Fruit fly (Drosophila melanogaster) whole organism, embryonic: Measurements from ENCODE around the gene bun.
A peak's percentile ranks its signal among the peaks of the same experiment; 100 is the strongest.

Experiments
- ATbp ChIP-seq: fragments of 200-800 bp; sonication (Bioruptor generic); optimal IDR thresholded peaks from 2 replicates; lab custom pipeline; 2017; ENCODE audit warnings: missing biosample characterization, mild to moderate bottlenecking, missing genetic modification characterization, missing genetic modification reagents
- Ada2b ChIP-seq: fragments of 200-800 bp; sonication (Bioruptor generic); IDR thresholded peaks from 2 replicates; pipeline ENCODE4 v1.3.6; 2022; ENCODE audit warnings: missing biosample characterization, missing genetic modification characterization
- Antp ChIP-seq: fragments of 200-800 bp; sonication (Bioruptor generic); optimal IDR thresholded peaks from 3 replicates; lab custom pipeline; 2016; ENCODE audit warnings: missing biosample characterization, missing genetic modification characterization
- Bdp1 ChIP-seq: fragments of 200-800 bp; sonication (Bioruptor generic); optimal IDR thresholded peaks from 3 replicates; lab custom pipeline; 2016; ENCODE audit warnings: missing biosample characterization, missing genetic modification characterization
- Bteb2 ChIP-seq: fragments of 200-800 bp; sonication (Bioruptor generic); optimal IDR thresholded peaks from 2 replicates; lab custom pipeline; 2016; ENCODE audit warnings: missing biosample characterization, missing genetic modification characterization
- CG10959 ChIP-seq: fragments of 200-800 bp; sonication (Bioruptor generic); IDR thresholded peaks from 2 replicates; pipeline ENCODE4 v1.3.6; 2022; ENCODE audit warnings: missing biosample characterization, missing genetic modification characterization
- CG10979 ChIP-seq: fragments of 200-800 bp; sonication (Bioruptor generic); optimal IDR thresholded peaks from 2 replicates; lab custom pipeline; 2018; ENCODE audit warnings: missing biosample characterization, mild to moderate bottlenecking, missing genetic modification characterization, moderate library complexity
- CG11695 ChIP-seq: fragments of 200-800 bp; sonication (Bioruptor generic); IDR thresholded peaks from 3 replicates; pipeline ENCODE4 v1.3.6; 2022; ENCODE audit warnings: missing biosample characterization, missing genetic modification characterization
- CG12155 ChIP-seq: fragments of 200-800 bp; sonication (Bioruptor generic); optimal IDR thresholded peaks from 3 replicates; lab custom pipeline; 2016; ENCODE audit warnings: missing biosample characterization, missing genetic modification characterization
- CG14710 ChIP-seq: fragments of 200-800 bp; sonication (Bioruptor generic); optimal IDR thresholded peaks from 3 replicates; lab custom pipeline; 2019; ENCODE audit warnings: missing biosample characterization, mild to moderate bottlenecking, missing genetic modification characterization, moderate library complexity
- CG15514 ChIP-seq: fragments of 200-800 bp; sonication (Bioruptor generic); optimal IDR thresholded peaks from 3 replicates; lab custom pipeline; 2017; ENCODE audit warnings: missing biosample characterization, missing genetic modification characterization, mild to moderate bottlenecking, moderate library complexity, missing genetic modification reagents
- CG17328 ChIP-seq: fragments of 200-800 bp; sonication (Bioruptor generic); IDR thresholded peaks from 2 replicates; pipeline ENCODE4 v1.3.6; 2022; ENCODE audit warnings: missing biosample characterization, missing genetic modification characterization
- CG17612 ChIP-seq: fragments of 200-800 bp; sonication (Bioruptor generic); IDR thresholded peaks from 2 replicates; pipeline ENCODE4 v1.3.6; 2022; ENCODE audit warnings: missing biosample characterization, missing genetic modification characterization
- CG2199 ChIP-seq: fragments of 200-800 bp; sonication (Bioruptor generic); IDR thresholded peaks from 3 replicates; pipeline ENCODE4 v1.3.6; 2022; ENCODE audit warnings: missing biosample characterization, missing genetic modification characterization
- CG33557 ChIP-seq: fragments of 200-800 bp; sonication (Bioruptor generic); optimal IDR thresholded peaks from 2 replicates; lab custom pipeline; 2019; ENCODE audit warnings: missing biosample characterization, mild to moderate bottlenecking, missing genetic modification characterization, moderate library complexity
- CG5180 ChIP-seq: fragments of 200-800 bp; sonication (Bioruptor generic); optimal IDR thresholded peaks from 3 replicates; lab custom pipeline; 2017; ENCODE audit warnings: missing biosample characterization, missing genetic modification characterization, mild to moderate bottlenecking, moderate library complexity, missing genetic modification reagents
- CG6689 ChIP-seq: fragments of 200-800 bp; sonication (Bioruptor generic); IDR thresholded peaks from 2 replicates; pipeline ENCODE4 v1.3.6; 2022; ENCODE audit warnings: missing biosample characterization, missing genetic modification characterization
- CG8089 ChIP-seq: fragments of 200-800 bp; sonication (Bioruptor generic); optimal IDR thresholded peaks from 3 replicates; lab custom pipeline; 2016; ENCODE audit warnings: missing biosample characterization, missing genetic modification characterization
- CG8359 ChIP-seq: fragments of 200-800 bp; sonication (Bioruptor generic); optimal IDR thresholded peaks from 2 replicates; lab custom pipeline; 2017; ENCODE audit warnings: missing biosample characterization, mild to moderate bottlenecking, missing genetic modification characterization, borderline replicate concordance
- CG8388 ChIP-seq: fragments of 200-800 bp; sonication (Bioruptor generic); optimal IDR thresholded peaks from 2 replicates; lab custom pipeline; 2019; ENCODE audit warnings: missing biosample characterization, mild to moderate bottlenecking, missing genetic modification characterization, moderate library complexity
- CG9797 ChIP-seq: fragments of 200-800 bp; sonication (Bioruptor generic); optimal IDR thresholded peaks from 3 replicates; lab custom pipeline; 2018; ENCODE audit warnings: missing biosample characterization, mild to moderate bottlenecking, missing genetic modification characterization
- CrebB ChIP-seq: fragments of 200-800 bp; sonication (Bioruptor generic); optimal IDR thresholded peaks from 3 replicates; lab custom pipeline; 2018; ENCODE audit warnings: missing biosample characterization, mild to moderate bottlenecking, missing genetic modification characterization
- D19A ChIP-seq: fragments of 200-800 bp; optimal IDR thresholded peaks from 3 replicates; lab custom pipeline; 2019; ENCODE audit warnings: missing biosample characterization, mild to moderate bottlenecking, missing genetic modification characterization, moderate library complexity
- Elba2 ChIP-seq: fragments of 200-800 bp; sonication (Bioruptor generic); optimal IDR thresholded peaks from 3 replicates; lab custom pipeline; 2016; ENCODE audit warnings: missing biosample characterization, missing genetic modification characterization
- HmgZ ChIP-seq: fragments of 200-800 bp; sonication (Bioruptor generic); optimal IDR thresholded peaks from 2 replicates; lab custom pipeline; 2018; ENCODE audit warnings: missing biosample characterization, mild to moderate bottlenecking, missing genetic modification characterization
- Hr3 ChIP-seq: fragments of 200-800 bp; sonication (Bioruptor generic); optimal IDR thresholded peaks from 3 replicates; lab custom pipeline; 2016; ENCODE audit warnings: missing biosample characterization, missing genetic modification characterization
- NK7.1 ChIP-seq: fragments of 200-800 bp; sonication (Bioruptor generic); optimal IDR thresholded peaks from 3 replicates; lab custom pipeline; 2016; ENCODE audit warnings: missing biosample characterization, missing genetic modification characterization
- Taf1 ChIP-seq: fragments of 200-800 bp; sonication (Bioruptor generic); IDR thresholded peaks from 2 replicates; pipeline ENCODE4 v1.3.6; 2022; ENCODE audit warnings: missing biosample characterization, missing genetic modification characterization
- ase ChIP-seq: fragments of 200-800 bp; sonication (Bioruptor generic); IDR thresholded peaks from 3 replicates; pipeline ENCODE4 v1.3.6; 2022; ENCODE audit warnings: missing biosample characterization, missing genetic modification characterization
- ash1 ChIP-seq: fragments of 200-800 bp; sonication (Bioruptor generic); optimal IDR thresholded peaks from 2 replicates; lab custom pipeline; 2018; ENCODE audit warnings: missing biosample characterization, mild to moderate bottlenecking, missing genetic modification characterization
- ato ChIP-seq: fragments of 200-800 bp; sonication (Bioruptor generic); IDR thresholded peaks from 2 replicates; pipeline ENCODE4 v1.3.6; 2022; ENCODE audit warnings: missing biosample characterization, missing genetic modification characterization; ENCODE audit not compliant: partially characterized antibody
- bowl ChIP-seq: fragments of 200-800 bp; sonication (Bioruptor generic); IDR thresholded peaks from 2 replicates; pipeline ENCODE4 v1.3.6; 2022; ENCODE audit warnings: missing biosample characterization, missing genetic modification characterization
- br ChIP-seq: fragments of >200 bp; optimal IDR thresholded peaks from 2 replicates; lab custom pipeline; 2017
- chif ChIP-seq, 2 experiments: fragments of 200-800 bp; sonication (Bioruptor generic); optimal IDR thresholded peaks; 3 replicates each; lab custom pipeline; 2016; ENCODE audit warnings: missing biosample characterization in 2 of 2, missing genetic modification characterization in 2 of 2
- chinmo ChIP-seq: fragments of 200-800 bp; sonication (Bioruptor generic); IDR thresholded peaks from 4 replicates; pipeline ENCODE4 v1.3.6; 2022; ENCODE audit warnings: missing biosample characterization, missing genetic modification characterization; ENCODE audit not compliant: partially characterized antibody
- corto ChIP-seq: fragments of 200-800 bp; sonication (Bioruptor generic); optimal IDR thresholded peaks from 2 replicates; lab custom pipeline; 2016; ENCODE audit warnings: missing biosample characterization, mild to moderate bottlenecking, missing genetic modification characterization, moderate library complexity
- dan ChIP-seq: fragments of 200-800 bp; sonication (Bioruptor generic); IDR thresholded peaks from 2 replicates; pipeline ENCODE4 v1.3.6; 2022; ENCODE audit warnings: missing biosample characterization, missing genetic modification characterization
- danr ChIP-seq: fragments of 200-800 bp; sonication (Bioruptor generic); IDR thresholded peaks from 2 replicates; pipeline ENCODE4 v1.3.6; 2022; ENCODE audit warnings: missing biosample characterization, missing genetic modification characterization
- dpn ChIP-seq, 2 experiments: fragments of 200-800 bp; sonication (Bioruptor generic); optimal IDR thresholded peaks; 3 replicates each; lab custom pipeline; 2016; ENCODE audit warnings: missing biosample characterization in 2 of 2, missing genetic modification characterization in 2 of 2
- eyg ChIP-seq: fragments of 200-800 bp; sonication (Bioruptor generic); optimal IDR thresholded peaks from 3 replicates; lab custom pipeline; 2016; ENCODE audit warnings: missing biosample characterization, missing genetic modification characterization
- mirr ChIP-seq: fragments of 200-800 bp; sonication (Bioruptor generic); optimal IDR thresholded peaks from 3 replicates; lab custom pipeline; 2018; ENCODE audit warnings: missing biosample characterization, mild to moderate bottlenecking, missing genetic modification characterization
- prd ChIP-seq, 3 experiments: fragments of >200 bp in 2 of 3; fragments of 200-800 bp in 1 of 3; sonication (Bioruptor generic) in 1 of 3; optimal IDR thresholded peaks in 2 of 3; IDR thresholded peaks in 1 of 3; 2 replicates in 2 of 3; 3 replicates in 1 of 3; pipeline versions ENCODE4 v1.3.6 to Lab custom; 2017 to 2022; ENCODE audit warnings: missing biosample characterization in 1 of 3, missing genetic modification characterization in 1 of 3
- rib ChIP-seq: fragments of 200-800 bp; sonication (Bioruptor generic); IDR thresholded peaks from 2 replicates; pipeline ENCODE4 v1.3.6; 2022; ENCODE audit warnings: missing biosample characterization, missing genetic modification characterization
- sim ChIP-seq: fragments of 200-800 bp; sonication (Bioruptor generic); IDR thresholded peaks from 2 replicates; pipeline ENCODE4 v1.3.6; 2022; ENCODE audit warnings: missing biosample characterization, missing genetic modification characterization
- sima ChIP-seq: fragments of 200-800 bp; sonication (Bioruptor generic); optimal IDR thresholded peaks from 2 replicates; lab custom pipeline; 2016; ENCODE audit warnings: missing biosample characterization, missing genetic modification characterization
- tll ChIP-seq, 2 experiments: fragments of 200-800 bp in 1 of 2; fragments of >200 bp in 1 of 2; sonication (Bioruptor generic) in 1 of 2; optimal IDR thresholded peaks; 2 replicates each; lab custom pipeline; 2017 to 2019; ENCODE audit warnings: missing biosample characterization in 2 of 2, missing genetic modification characterization in 2 of 2, mild to moderate bottlenecking in 1 of 2, moderate library complexity in 1 of 2
- wdn ChIP-seq: fragments of 200-800 bp; sonication (Bioruptor generic); IDR thresholded peaks from 2 replicates; pipeline ENCODE4 v1.3.6; 2022; ENCODE audit warnings: missing biosample characterization, missing genetic modification characterization
- yki ChIP-seq: fragments of >200 bp; optimal IDR thresholded peaks from 3 replicates; lab custom pipeline; 2018
- zen ChIP-seq: fragments of 200-800 bp; sonication (Bioruptor generic); optimal IDR thresholded peaks from 3 replicates; lab custom pipeline; 2018; ENCODE audit warnings: missing biosample characterization, mild to moderate bottlenecking, missing genetic modification characterization, moderate library complexity
- zen2 ChIP-seq: fragments of 200-800 bp; sonication (Bioruptor generic); IDR thresholded peaks from 3 replicates; pipeline ENCODE4 v1.3.6; 2022; ENCODE audit warnings: missing biosample characterization, missing genetic modification characterization; ENCODE audit not compliant: partially characterized antibody
- zfh2 ChIP-seq: fragments of 200-800 bp; sonication (Bioruptor generic); optimal IDR thresholded peaks from 2 replicates; lab custom pipeline; 2016; ENCODE audit warnings: missing biosample characterization, missing genetic modification characterization

bun gene

dm6 chr2L:12535637-12536038, 10.8 kb downstream of the bun start (continued):
- TF ChIP-seq Bdp1 (GFP tag; lab: Kevin White, UChicago) (no peak), zfh2 (peak; percentile 6), CG14710 (tag; lab: Kevin White, UChicago) (peak; percentile 54), CG17612 (GFP tag; lab: Robert Waterston, UW) (0 out of 2 replicates have a peak, but pooled peaks have one; percentile 33), Hr3 (GFP tag; lab: Kevin White, UChicago) (peak; percentile 2), CrebB (tag; lab: Kevin White, UChicago) (peak; percentile 79), sim (no peak), CG11695 (GFP tag; lab: Robert Waterston, UW) (peak; percentile 63; the same call in 2 of the 3 replicates), ATbp (GFP tag; lab: Kevin White, UChicago) (peak; percentile 68), mirr (GFP tag; lab: Kevin White, UChicago) (peak; percentile 95), CG15514 (GFP tag; lab: Kevin White, UChicago) (peak; percentile 72), chif (GFP tag; optimal IDR thresholded peaks at IDR 0.05; lab: Kevin White, UChicago) (no peak), ase (0 out of 3 replicates have a peak, but pooled peaks have one; percentile 10), CG6689 (GFP tag; lab: Robert Waterston, UW) (peak; percentile 41; the same call in 1 of the 2 replicates), Antp (no peak), ato (no peak), Taf1 (GFP tag; lab: Robert Waterston, UW) (no peak), CG8388 (GFP tag; lab: Kevin White, UChicago) (peak; percentile 13), Ada2b (GFP tag; lab: Robert Waterston, UW) (no peak), Bteb2 (GFP tag; lab: Kevin White, UChicago) (peak; percentile 12), CG2199 (GFP tag; lab: Robert Waterston, UW) (peak; percentile 81; the same call in 2 of the 3 replicates), bowl (GFP tag; lab: Robert Waterston, UW) (no peak; the same call in 1 of the 2 replicates), wdn (GFP tag; lab: Robert Waterston, UW) (no peak), zen2 (GFP tag; lab: Robert Waterston, UW) (no peak), Elba2 (no peak), zen (tag; lab: Kevin White, UChicago) (no peak), CG9797 (GFP tag; lab: Kevin White, UChicago) (peak; percentile 10), dan (no peak), NK7.1 (no peak), D19A (peak; percentile 38), dpn (GFP tag; optimal IDR thresholded peaks at IDR 0.05; lab: Kevin White, UChicago) (no peak), CG5180 (peak; percentile 71), yki (lab: Kevin White, UChicago) (no peak), chinmo (peak; percentile 96), CG12155 (no peak), tll (GFP tag; optimal IDR thresholded peaks at IDR 0.05; lab: Kevin White, UChicago) (no peak), CG33557 (GFP tag; lab: Kevin White, UChicago) (peak; percentile 70), CG17328 (GFP tag; lab: Robert Waterston, UW) (peak; percentile 46), CG10959 (GFP tag; lab: Robert Waterston, UW) (no peak), eyg (no peak), CG8089 (GFP tag; lab: Kevin White, UChicago) (no peak), HmgZ (tag; lab: Kevin White, UChicago) (peak; percentile 78), corto (GFP tag; lab: Kevin White, UChicago) (no peak), prd (optimal IDR thresholded peaks at IDR 0.05; lab: Kevin White, UChicago) (no peak), prd (GFP tag; IDR thresholded peaks at IDR 0.05; lab: Robert Waterston, UW) (peak; percentile 56; the same call in 1 of the 3 replicates), CG10979 (tag; lab: Kevin White, UChicago) (peak; percentile 36), danr (GFP tag; lab: Robert Waterston, UW) (no peak), ash1 (GFP tag; lab: Kevin White, UChicago) (peak; percentile 75), br (lab: Kevin White, UChicago) (no peak), sima (no peak), rib (GFP tag; lab: Robert Waterston, UW) (peak; percentile 52; the same call in 1 of the 2 replicates), CG8359 (peak; percentile 52)
